Worm (Caenorhabditis elegans) whole organism, mixed stage, embryonic: ENCODE results near the gene ttr-17.

ENCODE experiments used
- M03D4.4 ChIP-seq: sonication (generic microtip); optimal IDR thresholded peaks from 2 replicates; lab custom pipeline; 2017; ENCODE audit warnings: mild to moderate bottlenecking, missing genetic modification characterization, missing compliant biosample characterization
- bed-3 ChIP-seq: fragments of 200-800 bp; sonication (Bioruptor generic); optimal IDR thresholded peaks from 3 replicates; lab custom pipeline; 2018; ENCODE audit warnings: mild to moderate bottlenecking, missing genetic modification characterization, moderate library complexity, missing compliant biosample characterization
- blmp-1 ChIP-seq: fragments of 150-350 bp; optimal IDR thresholded peaks from 2 replicates; lab custom pipeline; 2014; ENCODE audit warnings: missing biosample characterization, missing genetic modification characterization
- ceh-39 ChIP-seq: fragments of 150-350 bp; optimal IDR thresholded peaks from 2 replicates; lab custom pipeline; 2014; ENCODE audit warnings: missing biosample characterization, missing genetic modification characterization
- ceh-43 ChIP-seq: fragments of 200-800 bp; sonication (Bioruptor generic); optimal IDR thresholded peaks from 2 replicates; lab custom pipeline; 2018; ENCODE audit warnings: mild to moderate bottlenecking, missing genetic modification characterization, moderate library complexity, missing compliant biosample characterization
- ceh-83 ChIP-seq: fragments of 200-800 bp; sonication (Bioruptor generic); optimal IDR thresholded peaks from 2 replicates; lab custom pipeline; 2018; ENCODE audit warnings: mild to moderate bottlenecking, missing genetic modification characterization, missing compliant biosample characterization
- ces-1 ChIP-seq: fragments of 150-350 bp; optimal IDR thresholded peaks from 2 replicates; lab custom pipeline; 2014; ENCODE audit warnings: missing biosample characterization, missing genetic modification reagents, missing genetic modification characterization
- cnd-1 ChIP-seq: fragments of 200-800 bp; sonication (Bioruptor generic); optimal IDR thresholded peaks from 2 replicates; lab custom pipeline; 2018; ENCODE audit warnings: mild to moderate bottlenecking, missing genetic modification characterization, missing compliant biosample characterization
- elt-1 ChIP-seq: sonication (generic microtip); optimal IDR thresholded peaks from 2 replicates; lab custom pipeline; 2017; ENCODE audit warnings: missing genetic modification characterization, mild to moderate bottlenecking, missing compliant biosample characterization, antibody characterized with exemption, moderate library complexity, borderline replicate concordance; ENCODE audit not compliant: insufficient read depth
- elt-3 ChIP-seq: fragments of 150-350 bp; optimal IDR thresholded peaks from 2 replicates; lab custom pipeline; 2014; ENCODE audit warnings: missing biosample characterization, missing genetic modification characterization
- flh-1 ChIP-seq: fragments of 200-800 bp; sonication (Bioruptor generic); optimal IDR thresholded peaks from 2 replicates; lab custom pipeline; 2018; ENCODE audit warnings: mild to moderate bottlenecking, missing genetic modification characterization, moderate library complexity, missing compliant biosample characterization
- ham-2 ChIP-seq: fragments of 200-800 bp; sonication (Bioruptor generic); optimal IDR thresholded peaks from 2 replicates; lab custom pipeline; 2018; ENCODE audit warnings: mild to moderate bottlenecking, missing genetic modification characterization, missing compliant biosample characterization
- hlh-1 ChIP-seq: fragments of 150-350 bp; optimal IDR thresholded peaks from 2 replicates; lab custom pipeline; 2014; ENCODE audit warnings: missing biosample characterization, missing genetic modification reagents, missing genetic modification characterization
- lin-13 ChIP-seq: fragments of 150-350 bp; optimal IDR thresholded peaks from 2 replicates; lab custom pipeline; 2014; ENCODE audit warnings: missing biosample characterization, missing genetic modification characterization
- lsy-2 ChIP-seq: fragments of 150-350 bp; optimal IDR thresholded peaks from 2 replicates; lab custom pipeline; 2014; ENCODE audit warnings: missing biosample characterization, missing genetic modification characterization
- mab-5 ChIP-seq: fragments of 150-350 bp; optimal IDR thresholded peaks from 2 replicates; lab custom pipeline; 2014; ENCODE audit warnings: missing biosample characterization, missing genetic modification characterization
- mep-1 ChIP-seq: fragments of 150-350 bp; optimal IDR thresholded peaks from 2 replicates; lab custom pipeline; 2017; ENCODE audit warnings: missing biosample characterization, missing genetic modification reagents, missing genetic modification characterization, inconsistent platforms
- nhr-2 ChIP-seq: fragments of 150-350 bp; optimal IDR thresholded peaks from 2 replicates; lab custom pipeline; 2014; ENCODE audit warnings: missing biosample characterization, missing genetic modification characterization
- nhr-237 ChIP-seq: fragments of 150-350 bp; optimal IDR thresholded peaks from 2 replicates; lab custom pipeline; 2014; ENCODE audit warnings: missing biosample characterization, missing genetic modification characterization
- nhr-28 ChIP-seq: fragments of 150-350 bp; optimal IDR thresholded peaks from 2 replicates; lab custom pipeline; 2014; ENCODE audit warnings: missing biosample characterization, missing genetic modification characterization
- nhr-76 ChIP-seq: sonication (generic microtip); optimal IDR thresholded peaks from 2 replicates; lab custom pipeline; 2017; ENCODE audit warnings: missing biosample characterization, missing genetic modification characterization
- snpc-4 ChIP-seq: fragments of 150-350 bp; optimal IDR thresholded peaks from 2 replicates; lab custom pipeline; 2014; ENCODE audit warnings: missing biosample characterization, missing genetic modification characterization
- sptf-1 ChIP-seq: sonication (generic microtip); optimal IDR thresholded peaks from 2 replicates; lab custom pipeline; 2017; ENCODE audit warnings: mild to moderate bottlenecking, missing genetic modification characterization, moderate library complexity, missing compliant biosample characterization
- tbx-8 ChIP-seq: fragments of 200-800 bp; sonication (Bioruptor generic); optimal IDR thresholded peaks from 2 replicates; lab custom pipeline; 2018; ENCODE audit warnings: mild to moderate bottlenecking, missing genetic modification characterization, moderate library complexity, missing compliant biosample characterization
- unc-120 ChIP-seq: sonication (generic microtip); optimal IDR thresholded peaks from 2 replicates; lab custom pipeline; 2017; ENCODE audit warnings: missing genetic modification characterization, missing compliant biosample characterization; ENCODE audit not compliant: poor library complexity, severe bottlenecking
- unc-39 ChIP-seq: fragments of 150-350 bp; optimal IDR thresholded peaks from 2 replicates; lab custom pipeline; 2014; ENCODE audit warnings: missing biosample characterization, missing genetic modification characterization
- unc-62 ChIP-seq: fragments of 150-350 bp; optimal IDR thresholded peaks from 2 replicates; lab custom pipeline; 2014; ENCODE audit warnings: missing biosample characterization, missing genetic modification reagents, missing genetic modification characterization
- zip-8 ChIP-seq: fragments of 150-350 bp; optimal IDR thresholded peaks from 2 replicates; lab custom pipeline; 2014; ENCODE audit warnings: missing biosample characterization, missing genetic modification characterization
- ztf-11 ChIP-seq: fragments of 150-350 bp; optimal IDR thresholded peaks from 2 replicates; lab custom pipeline; 2014; ENCODE audit warnings: missing biosample characterization, missing genetic modification characterization

The ttr-17 gene

DNA sequence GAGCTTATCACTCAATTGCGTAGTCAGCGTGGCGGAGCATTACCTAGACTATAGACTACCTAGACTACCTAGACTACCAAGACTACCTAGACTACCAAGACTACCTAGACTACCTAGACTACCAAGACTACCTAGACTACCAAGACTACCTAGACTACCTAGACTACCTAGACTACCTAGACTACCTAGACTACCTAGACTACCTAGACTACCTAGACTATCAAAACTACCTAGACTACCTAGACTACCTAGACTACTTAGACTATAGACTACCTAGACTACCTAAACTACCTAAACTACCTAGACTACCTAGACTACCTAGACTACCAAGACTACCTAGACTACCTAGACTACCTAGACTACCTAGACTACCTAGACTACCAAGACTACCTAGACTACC lies 4.1 kb upstream of the ttr-17 start:
- TF ChIP-seq tbx-8 (GFP tag; lab: Kevin White, UChicago) (peak; percentile 16), sptf-1 (tag; lab: Kevin White, UChicago) (peak; percentile 80)

DNA sequence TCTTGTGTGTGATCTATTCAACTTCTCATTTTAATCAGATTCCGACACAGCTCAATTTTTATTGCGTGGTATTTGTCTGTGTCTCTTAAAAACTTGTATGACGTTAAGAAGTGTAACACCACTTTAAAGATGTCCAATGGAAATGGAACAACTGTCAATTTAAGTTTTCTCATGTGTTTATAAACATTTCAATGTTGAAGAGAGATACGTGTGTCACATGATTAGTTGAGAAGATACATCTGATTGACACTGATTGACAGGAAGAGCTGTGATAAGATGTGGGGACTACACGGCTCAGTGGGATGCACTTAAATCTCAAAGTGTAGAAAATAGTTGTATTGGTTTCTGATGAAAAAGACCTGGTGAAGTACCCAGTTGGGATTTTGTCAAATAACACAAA lies 1.5 kb upstream of the ttr-17 start:
- TF ChIP-seq nhr-237: no peak
- peak; percentile 62 for TF ChIP-seq mab-5 (tag; lab: Kevin White, UChicago)
- TF ChIP-seq unc-120 (tag; lab: Kevin White, UChicago): peak; percentile 57
- TF ChIP-seq sptf-1 (tag; lab: Kevin White, UChicago): no peak
- peak; percentile 68 for TF ChIP-seq hlh-1
- TF ChIP-seq lsy-2 (tag; lab: Kevin White, UChicago): no peak
- TF ChIP-seq ztf-11 (tag; lab: Kevin White, UChicago): no peak
- TF ChIP-seq unc-62: peak; percentile 100
- no peak for TF ChIP-seq ceh-43 (GFP tag; lab: Kevin White, UChicago)
- no peak for TF ChIP-seq blmp-1 (tag; lab: Kevin White, UChicago)
- TF ChIP-seq tbx-8 (GFP tag; lab: Kevin White, UChicago): no peak

DNA sequence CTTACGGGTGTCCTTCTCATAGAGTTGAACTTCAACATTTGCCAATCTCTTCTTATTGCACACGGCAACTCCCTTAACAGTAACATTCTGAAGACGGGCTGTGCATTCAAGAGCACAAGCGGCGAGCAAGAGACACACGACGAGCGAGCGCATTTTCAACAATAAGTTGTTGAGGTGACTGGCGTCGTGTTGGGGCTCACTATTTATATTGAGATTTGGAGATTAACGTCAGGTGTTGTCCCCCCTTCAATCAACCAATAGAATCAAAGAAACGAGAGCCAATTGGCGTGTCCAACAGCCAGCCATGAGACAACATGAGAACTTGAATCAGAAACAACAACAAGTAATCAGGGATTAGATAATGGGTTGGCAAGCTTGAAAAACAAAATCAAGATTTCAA lies 2.9 kb downstream of the ttr-17 start, which contains the start of gene ttr-16:
Gene ttr-16, minus strand, starts transcription at position 176 of the 400 bp plus-strand sequence.
- TF ChIP-seq tbx-8 (GFP tag; lab: Kevin White, UChicago): no peak
- TF ChIP-seq unc-62: peak; percentile 80
- peak; percentile 59 for TF ChIP-seq unc-120 (tag; lab: Kevin White, UChicago)
- peak; percentile 97 for TF ChIP-seq hlh-1
- TF ChIP-seq, all 35 proteins: peak for 3

DNA sequence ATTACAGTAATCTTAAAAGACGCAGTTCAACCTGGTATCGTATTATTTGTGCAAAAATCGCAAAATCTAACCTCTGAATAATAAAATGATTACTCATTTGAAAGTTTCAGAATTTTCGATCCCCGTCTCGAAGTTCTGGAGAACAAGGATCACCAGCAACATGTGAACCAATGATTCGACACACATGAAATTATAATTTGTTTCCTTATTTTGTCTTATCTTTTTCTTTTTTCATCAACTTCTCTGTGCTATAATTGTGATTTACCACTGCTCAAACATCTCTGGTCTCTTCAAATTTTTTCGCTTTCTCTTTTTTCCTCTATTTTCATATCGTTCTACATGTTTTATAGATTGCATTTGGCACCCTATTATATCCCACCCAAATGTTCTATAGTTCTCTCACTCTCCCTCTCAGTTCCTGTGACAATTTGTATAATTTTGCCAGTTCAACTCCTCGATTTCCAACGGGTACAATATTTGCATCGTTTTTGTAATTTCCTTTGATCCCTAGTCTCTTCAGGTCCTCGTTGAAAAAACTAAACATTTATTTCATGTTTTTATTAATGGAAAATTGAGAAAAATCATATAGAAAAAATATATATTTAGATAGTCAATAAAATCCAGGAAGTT lies 3.7 kb downstream of the ttr-17 start:
- TF ChIP-seq nhr-2 (tag; lab: Kevin White, UChicago): no peak

DNA sequence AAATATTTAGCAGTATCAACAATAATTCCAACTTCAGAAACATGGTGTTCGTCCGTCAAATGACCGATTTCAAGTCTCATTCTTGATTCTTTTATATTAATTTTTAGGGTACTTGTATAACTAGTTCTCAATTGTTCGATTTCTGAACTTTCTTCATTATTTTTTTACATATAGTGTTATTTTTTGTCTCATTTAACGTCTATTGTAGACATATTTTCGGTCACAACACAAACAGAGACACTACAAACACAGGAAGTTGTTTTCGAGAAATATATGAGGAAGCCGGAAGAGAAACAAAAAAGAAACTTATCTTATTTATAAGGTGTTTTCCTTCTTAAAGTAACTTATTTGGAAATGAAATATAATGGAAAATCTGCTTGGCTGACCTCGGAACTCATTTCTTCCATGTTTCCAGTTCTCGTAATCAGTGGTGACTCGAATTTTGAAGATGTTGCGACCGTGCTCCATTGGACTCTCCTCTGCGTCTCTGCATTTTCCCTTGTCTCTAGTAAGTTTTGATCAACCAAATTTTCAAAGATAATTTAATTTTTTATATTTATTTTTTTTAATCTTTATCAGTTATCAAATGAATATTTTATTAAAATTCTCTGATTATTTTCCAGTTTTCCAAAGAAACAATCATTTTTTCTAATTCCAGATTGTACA lies 13.0 kb downstream of the ttr-17 start, which contains the start of the genes F36H1.12 and lin-3:
Gene F36H1.12, minus strand, starts transcription at position 51 of the 666 bp plus-strand sequence.
Gene lin-3, plus strand, starts transcription at position 657 of the 666 bp plus-strand sequence.
- TF ChIP-seq ceh-43 (GFP tag; lab: Kevin White, UChicago): no peak
- no peak for TF ChIP-seq nhr-76
- no peak for TF ChIP-seq hlh-1
- no peak for TF ChIP-seq ztf-11 (tag; lab: Kevin White, UChicago)
- no peak for TF ChIP-seq unc-120 (tag; lab: Kevin White, UChicago)
- no peak for TF ChIP-seq ceh-83 (GFP tag; lab: Kevin White, UChicago)
- TF ChIP-seq bed-3: no peak
- no peak for TF ChIP-seq ham-2
- TF ChIP-seq ces-1 (GFP tag; lab: Kevin White, UChicago): no peak
- no peak for TF ChIP-seq ceh-39 (tag; lab: Kevin White, UChicago)
- no peak for TF ChIP-seq mab-5 (tag; lab: Kevin White, UChicago)
- no peak for TF ChIP-seq lin-13 (tag; lab: Kevin White, UChicago)

DNA sequence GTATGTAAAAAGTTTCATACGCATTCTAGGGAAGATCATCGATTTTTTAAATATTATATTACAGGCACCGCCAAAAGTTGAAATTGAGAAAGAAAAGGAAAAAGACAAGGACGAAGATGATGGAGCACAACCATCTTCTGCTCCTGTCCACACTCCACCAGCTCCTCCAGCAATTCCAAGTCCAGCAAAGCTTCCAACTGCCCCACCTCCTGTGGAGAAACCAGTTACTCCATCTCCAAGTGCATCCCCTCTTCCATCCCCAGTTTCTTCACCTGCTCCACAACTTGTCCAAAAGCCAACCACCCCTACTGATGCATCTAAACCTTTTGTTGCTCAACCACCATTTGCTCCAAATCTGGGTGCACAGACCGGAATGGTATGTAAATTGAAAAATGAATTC lies 14.9 kb downstream of the ttr-17 start:
- no peak for TF ChIP-seq cnd-1 (tag; lab: Kevin White, UChicago)
- TF ChIP-seq nhr-237: no peak
- TF ChIP-seq unc-39 (tag; lab: Kevin White, UChicago): no peak
- TF ChIP-seq ztf-11 (tag; lab: Kevin White, UChicago): no peak
- no peak for TF ChIP-seq nhr-28
- TF ChIP-seq zip-8 (tag; lab: Kevin White, UChicago): no peak
- TF ChIP-seq M03D4.4: no peak
- TF ChIP-seq sptf-1 (tag; lab: Kevin White, UChicago): no peak
- no peak for TF ChIP-seq mab-5 (tag; lab: Kevin White, UChicago)
- TF ChIP-seq bed-3: no peak

DNA sequence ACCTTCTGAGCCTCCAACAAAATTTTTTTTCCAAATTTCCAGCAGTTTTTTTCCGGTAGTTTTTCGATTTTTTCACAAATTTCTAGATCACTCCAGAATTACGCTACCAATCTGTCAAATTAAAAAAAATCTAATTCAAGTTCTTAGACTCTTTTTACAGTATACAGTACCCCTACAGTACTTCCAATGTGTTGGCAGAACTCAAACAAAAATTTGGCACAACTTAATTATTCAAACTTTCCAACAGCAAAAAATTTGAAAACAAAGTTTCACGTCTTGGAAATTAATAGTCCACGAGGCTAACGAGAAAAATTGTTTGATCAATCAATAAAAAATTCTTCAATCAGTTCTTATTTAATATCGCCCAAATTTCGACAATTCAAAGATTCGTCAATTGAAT lies 17.0 kb downstream of the ttr-17 start, which contains the start of gene F36H1.3:
Gene F36H1.3, plus strand, starts transcription at position 323 of the 400 bp plus-strand sequence.
- TF ChIP-seq mep-1 (tag; lab: Kevin White, UChicago) (no peak), ces-1 (GFP tag; lab: Kevin White, UChicago) (no peak), elt-1 (tag; lab: Kevin White, UChicago) (no peak), elt-3 (tag; lab: Kevin White, UChicago) (no peak), nhr-28 (no peak), ceh-43 (GFP tag; lab: Kevin White, UChicago) (no peak), snpc-4 (tag; lab: Kevin White, UChicago) (no peak), hlh-1 (no peak), sptf-1 (tag; lab: Kevin White, UChicago) (no peak), zip-8 (tag; lab: Kevin White, UChicago) (no peak), flh-1 (GFP tag; lab: Kevin White, UChicago) (no peak), unc-39 (tag; lab: Kevin White, UChicago) (no peak), nhr-76 (no peak)
